Worm (Caenorhabditis elegans) whole organism, L3 larva: ENCODE measurements around the gene hlh-26.

Experiments used
- egl-27 ChIP-seq: sonication (generic microtip); optimal IDR thresholded peaks from 4 replicates; lab custom pipeline; 2017; ENCODE audit warnings: missing biosample characterization, missing genetic modification reagents, missing genetic modification characterization
- elt-3 ChIP-seq, 3 experiments: fragments of 150-350 bp in 1 of 3; sonication (generic microtip) in 2 of 3; optimal IDR thresholded peaks; 2 replicates in 2 of 3; 4 replicates in 1 of 3; lab custom pipeline; 2014 to 2017; ENCODE audit warnings: missing biosample characterization in 3 of 3, missing genetic modification characterization in 3 of 3
- fos-1 ChIP-seq: fragments of 150-350 bp; optimal IDR thresholded peaks from 2 replicates; lab custom pipeline; 2014; ENCODE audit warnings: missing biosample characterization, missing genetic modification characterization
- lin-39 ChIP-seq: fragments of 150-350 bp; optimal IDR thresholded peaks from 2 replicates; lab custom pipeline; 2018; ENCODE audit warnings: missing biosample characterization, missing genetic modification reagents, missing genetic modification characterization
- pha-4 ChIP-seq: fragments of 150-350 bp; optimal IDR thresholded peaks from 2 replicates; lab custom pipeline; 2014; ENCODE audit warnings: missing biosample characterization, missing genetic modification reagents, missing genetic modification characterization
- unc-39 ChIP-seq: sonication (generic microtip); optimal IDR thresholded peaks from 4 replicates; lab custom pipeline; 2017; ENCODE audit warnings: missing biosample characterization, missing genetic modification characterization
- ztf-11 ChIP-seq: fragments of 150-350 bp; optimal IDR thresholded peaks from 2 replicates; lab custom pipeline; 2014; ENCODE audit warnings: missing biosample characterization, missing genetic modification characterization

DNA sequence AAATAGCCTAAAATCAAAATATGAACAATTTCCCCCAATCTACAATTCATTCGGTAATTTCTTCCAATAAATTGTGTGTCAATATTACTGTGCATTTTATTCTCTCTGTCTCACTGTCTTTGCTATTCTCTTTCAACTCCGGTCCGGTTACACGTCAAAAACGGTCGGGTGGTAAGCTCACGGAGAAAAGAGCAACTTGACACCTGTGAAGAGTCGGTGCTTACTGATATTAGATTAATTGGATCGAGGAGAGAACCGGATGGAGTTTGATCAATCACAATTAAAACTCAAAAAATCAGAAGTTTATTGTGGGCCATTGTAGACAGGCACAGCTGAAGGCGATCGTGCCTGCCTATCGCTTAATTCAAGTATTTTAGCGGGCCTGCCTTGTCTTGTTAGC lies 41.4 kb upstream of the hlh-26 start:
- no peak for TF ChIP-seq pha-4 (tag; lab: Kevin White, UChicago)
- no peak for TF ChIP-seq egl-27 (tag; lab: Kevin White, UChicago)
- no peak for TF ChIP-seq lin-39 (tag; lab: Kevin White, UChicago)
- TF ChIP-seq fos-1 (tag; lab: Kevin White, UChicago) = no peak
- TF ChIP-seq unc-39 (tag; lab: Kevin White, UChicago) = no peak
- no peak for TF ChIP-seq ztf-11 (tag; lab: Kevin White, UChicago)
- TF ChIP-seq elt-3 (tag; optimal IDR thresholded peaks at IDR 0.05; lab: Kevin White, UChicago) = no peak
